Fruit fly (Drosophila melanogaster) whole organism: ENCODE results near the gene CAH7.

Experiments used
- CG8478 ChIP-seq: fragments of >200 bp; optimal IDR thresholded peaks from 2 replicates; lab custom pipeline; 2018; ENCODE audit warnings: inconsistent platforms
- Dll ChIP-seq: fragments of >200 bp; optimal IDR thresholded peaks from 2 replicates; lab custom pipeline; 2017
- EcR ChIP-seq, 2 experiments: fragments of >200 bp; optimal IDR thresholded peaks; 2 replicates each; lab custom pipeline; 2017; ENCODE audit warnings: missing biosample characterization in 2 of 2, missing genetic modification characterization in 2 of 2, missing genetic modification reagents in 2 of 2
- pan ChIP-seq: fragments of >200 bp; optimal IDR thresholded peaks from 2 replicates; lab custom pipeline; 2017
- psq ChIP-seq: fragments of >200 bp; optimal IDR thresholded peaks from 2 replicates; lab custom pipeline; 2017
- usp ChIP-seq: fragments of >200 bp; optimal IDR thresholded peaks from 2 replicates; lab custom pipeline; 2017; ENCODE audit warnings: missing biosample characterization, missing genetic modification characterization, mixed read lengths

- TF ChIP-seq pan (no peak), Dll (lab: Kevin White, UChicago) (no peak), usp (GFP tag; lab: Kevin White, UChicago) (no peak), CG8478 (no peak), psq (lab: Kevin White, UChicago) (no peak), EcR (GFP tag; optimal IDR thresholded peaks at IDR 0.05; lab: Kevin White, UChicago) (no peak)
These were observed 36.4 kb downstream of the CAH7 start for dm6 chr3R:10148376-10148887.
